Fruit fly (Drosophila melanogaster) whole organism, embryonic: ENCODE results near the gene MtnC.

Experiments
- BEAF-32 ChIP-seq: fragments of 200-800 bp; sonication (Bioruptor generic); optimal IDR thresholded peaks from 3 replicates; lab custom pipeline; 2017; ENCODE audit warnings: missing biosample characterization, missing genetic modification characterization, mild to moderate bottlenecking, moderate library complexity, missing genetic modification reagents
- Bdp1 ChIP-seq: fragments of 200-800 bp; sonication (Bioruptor generic); optimal IDR thresholded peaks from 3 replicates; lab custom pipeline; 2016; ENCODE audit warnings: missing biosample characterization, missing genetic modification characterization
- CG10209 ChIP-seq: fragments of 200-800 bp; sonication (Bioruptor generic); optimal IDR thresholded peaks from 3 replicates; lab custom pipeline; 2017; ENCODE audit warnings: missing biosample characterization, mild to moderate bottlenecking, missing genetic modification characterization, missing genetic modification reagents
- CG10959 ChIP-seq: fragments of 200-800 bp; sonication (Bioruptor generic); IDR thresholded peaks from 2 replicates; pipeline ENCODE4 v1.3.6; 2022; ENCODE audit warnings: missing biosample characterization, missing genetic modification characterization
- CG11504 ChIP-seq: fragments of 200-800 bp; sonication (Bioruptor generic); optimal IDR thresholded peaks from 3 replicates; lab custom pipeline; 2019; ENCODE audit warnings: missing biosample characterization, mild to moderate bottlenecking, missing genetic modification characterization, moderate library complexity
- CG12155 ChIP-seq: fragments of 200-800 bp; sonication (Bioruptor generic); optimal IDR thresholded peaks from 3 replicates; lab custom pipeline; 2016; ENCODE audit warnings: missing biosample characterization, missing genetic modification characterization
- CG12236 ChIP-seq: fragments of 200-800 bp; sonication (Bioruptor generic); optimal IDR thresholded peaks from 2 replicates; lab custom pipeline; 2016; ENCODE audit warnings: missing biosample characterization, missing genetic modification characterization
- CG1647 ChIP-seq: fragments of 200-800 bp; sonication (Bioruptor generic); optimal IDR thresholded peaks from 3 replicates; lab custom pipeline; 2016; ENCODE audit warnings: missing biosample characterization, missing genetic modification characterization
- CG1832 ChIP-seq: fragments of 200-800 bp; sonication (Bioruptor generic); optimal IDR thresholded peaks from 2 replicates; lab custom pipeline; 2017; ENCODE audit warnings: missing biosample characterization, mild to moderate bottlenecking, missing genetic modification characterization, inconsistent platforms
- CG2116 ChIP-seq: fragments of 200-800 bp; sonication (Bioruptor generic); optimal IDR thresholded peaks from 3 replicates; lab custom pipeline; 2018; ENCODE audit warnings: missing biosample characterization, mild to moderate bottlenecking, missing genetic modification characterization
- CG4282 ChIP-seq: fragments of 200-800 bp; sonication (Bioruptor generic); optimal IDR thresholded peaks from 2 replicates; lab custom pipeline; 2016; ENCODE audit warnings: missing biosample characterization, missing genetic modification characterization
- CG6854 ChIP-seq: fragments of 200-800 bp; sonication (Bioruptor generic); optimal IDR thresholded peaks from 3 replicates; lab custom pipeline; 2017; ENCODE audit warnings: missing biosample characterization, mild to moderate bottlenecking, missing genetic modification characterization
- CG7839 ChIP-seq: fragments of 200-800 bp; sonication (Bioruptor generic); optimal IDR thresholded peaks from 3 replicates; lab custom pipeline; 2018; ENCODE audit warnings: missing biosample characterization, mild to moderate bottlenecking, missing genetic modification characterization, moderate library complexity
- CG9817 ChIP-seq: fragments of 200-800 bp; sonication (Bioruptor generic); optimal IDR thresholded peaks from 2 replicates; lab custom pipeline; 2018; ENCODE audit warnings: missing biosample characterization, mild to moderate bottlenecking, missing genetic modification characterization, moderate library complexity
- CG9876 ChIP-seq: fragments of 200-800 bp; sonication (Bioruptor generic); optimal IDR thresholded peaks from 2 replicates; lab custom pipeline; 2016; ENCODE audit warnings: missing biosample characterization, missing genetic modification characterization
- CTCF ChIP-seq: fragments of 200-800 bp; sonication (Bioruptor generic); optimal IDR thresholded peaks from 2 replicates; lab custom pipeline; 2017; ENCODE audit warnings: missing biosample characterization, mild to moderate bottlenecking, missing genetic modification characterization, moderate library complexity
- CrebB ChIP-seq: fragments of 200-800 bp; sonication (Bioruptor generic); optimal IDR thresholded peaks from 3 replicates; lab custom pipeline; 2018; ENCODE audit warnings: missing biosample characterization, mild to moderate bottlenecking, missing genetic modification characterization
- Ets65A ChIP-seq: fragments of 200-800 bp; sonication (Bioruptor generic); peaks from one replicate; lab custom pipeline; 2016; ENCODE audit warnings: missing biosample characterization, missing genetic modification characterization
- Fer1 ChIP-seq: fragments of 200-800 bp; sonication (Bioruptor generic); optimal IDR thresholded peaks from 2 replicates; lab custom pipeline; 2017; ENCODE audit warnings: missing biosample characterization, mild to moderate bottlenecking, missing genetic modification characterization
- Hmx ChIP-seq: fragments of 200-800 bp; sonication (Bioruptor generic); optimal IDR thresholded peaks from 2 replicates; lab custom pipeline; 2016; ENCODE audit warnings: missing biosample characterization, missing genetic modification characterization
- Jarid2 ChIP-seq: fragments of 200-800 bp; sonication (Bioruptor generic); optimal IDR thresholded peaks from 3 replicates; lab custom pipeline; 2017; ENCODE audit warnings: mild to moderate bottlenecking, missing biosample characterization, missing genetic modification reagents, missing genetic modification characterization
- MTF-1 ChIP-seq: fragments of 200-800 bp; sonication (Bioruptor generic); optimal IDR thresholded peaks from 2 replicates; lab custom pipeline; 2018; ENCODE audit warnings: missing biosample characterization, mild to moderate bottlenecking, missing genetic modification characterization, borderline replicate concordance
- Meics ChIP-seq: fragments of 200-800 bp; sonication (Bioruptor generic); optimal IDR thresholded peaks from 2 replicates; lab custom pipeline; 2017; ENCODE audit warnings: missing biosample characterization, mild to moderate bottlenecking, missing genetic modification characterization
- Mes4 ChIP-seq: fragments of 200-800 bp; sonication (Bioruptor generic); optimal IDR thresholded peaks from 2 replicates; lab custom pipeline; 2016; ENCODE audit warnings: missing biosample characterization, missing genetic modification characterization
- Nf-YC ChIP-seq: fragments of 200-800 bp; optimal IDR thresholded peaks from 3 replicates; lab custom pipeline; 2019; ENCODE audit warnings: missing biosample characterization, mild to moderate bottlenecking, missing genetic modification characterization, moderate library complexity
- Oli ChIP-seq: fragments of 200-800 bp; sonication (Bioruptor generic); optimal IDR thresholded peaks from 2 replicates; lab custom pipeline; 2018; ENCODE audit warnings: missing biosample characterization, mild to moderate bottlenecking, missing genetic modification characterization, moderate library complexity
- Pdp1 ChIP-seq, 2 experiments: fragments of 200-800 bp; sonication (Bioruptor generic); optimal IDR thresholded peaks; 3 replicates each; lab custom pipeline; 2016; ENCODE audit warnings: missing biosample characterization in 2 of 2, missing genetic modification characterization in 2 of 2, mild to moderate bottlenecking in 1 of 2, moderate library complexity in 1 of 2
- Ravus ChIP-seq: fragments of 200-800 bp; sonication (Bioruptor generic); IDR thresholded peaks from 2 replicates; pipeline ENCODE4 v1.3.6; 2022; ENCODE audit warnings: missing biosample characterization, missing genetic modification characterization
- abd-A ChIP-seq: fragments of 200-800 bp; sonication (Bioruptor generic); optimal IDR thresholded peaks from 3 replicates; lab custom pipeline; 2019; ENCODE audit warnings: missing biosample characterization, mild to moderate bottlenecking, missing genetic modification characterization, moderate library complexity
- bigmax ChIP-seq: fragments of 200-800 bp; sonication (Bioruptor generic); optimal IDR thresholded peaks from 2 replicates; lab custom pipeline; 2018; ENCODE audit warnings: missing biosample characterization, mild to moderate bottlenecking, missing genetic modification characterization
- cg ChIP-seq: fragments of 200-800 bp; sonication (Bioruptor generic); optimal IDR thresholded peaks from 3 replicates; lab custom pipeline; 2019; ENCODE audit warnings: missing biosample characterization, mild to moderate bottlenecking, missing genetic modification characterization, moderate library complexity
- dan ChIP-seq: fragments of 200-800 bp; sonication (Bioruptor generic); IDR thresholded peaks from 2 replicates; pipeline ENCODE4 v1.3.6; 2022; ENCODE audit warnings: missing biosample characterization, missing genetic modification characterization
- dmrt99B ChIP-seq: fragments of 200-800 bp; sonication (Bioruptor generic); optimal IDR thresholded peaks from 2 replicates; lab custom pipeline; 2018; ENCODE audit warnings: missing biosample characterization, mild to moderate bottlenecking, missing genetic modification characterization, moderate library complexity
- fd102C ChIP-seq: fragments of 200-800 bp; sonication (Bioruptor generic); optimal IDR thresholded peaks from 2 replicates; lab custom pipeline; 2018; ENCODE audit warnings: missing biosample characterization, mild to moderate bottlenecking, missing genetic modification characterization, moderate library complexity
- lab ChIP-seq: fragments of 200-800 bp; sonication (Bioruptor generic); optimal IDR thresholded peaks from 3 replicates; lab custom pipeline; 2017; ENCODE audit warnings: missing biosample characterization, missing genetic modification characterization, mild to moderate bottlenecking, moderate library complexity, missing genetic modification reagents
- lilli ChIP-seq: fragments of 200-800 bp; sonication (Bioruptor generic); optimal IDR thresholded peaks from 3 replicates; lab custom pipeline; 2016; ENCODE audit warnings: missing biosample characterization, missing genetic modification characterization
- luna ChIP-seq: fragments of 200-800 bp; sonication (Bioruptor generic); optimal IDR thresholded peaks from 2 replicates; lab custom pipeline; 2016; ENCODE audit warnings: missing biosample characterization, missing genetic modification characterization
- sens-2 ChIP-seq: fragments of 200-800 bp; sonication (Bioruptor generic); IDR thresholded peaks from 2 replicates; pipeline ENCODE4 v1.3.6; 2022; ENCODE audit warnings: missing biosample characterization, missing genetic modification characterization
- sim ChIP-seq: fragments of 200-800 bp; sonication (Bioruptor generic); IDR thresholded peaks from 2 replicates; pipeline ENCODE4 v1.3.6; 2022; ENCODE audit warnings: missing biosample characterization, missing genetic modification characterization
- sr ChIP-seq: fragments of 200-800 bp; sonication (Bioruptor generic); IDR thresholded peaks from 3 replicates; pipeline ENCODE4 v1.3.6; 2022; ENCODE audit warnings: missing biosample characterization, missing genetic modification characterization
- stc ChIP-seq: fragments of 200-800 bp; sonication (Bioruptor generic); IDR thresholded peaks from 2 replicates; pipeline ENCODE4 v1.3.6; 2022; ENCODE audit warnings: missing biosample characterization, missing genetic modification characterization
- stwl ChIP-seq: fragments of 200-800 bp; sonication (Bioruptor generic); optimal IDR thresholded peaks from 3 replicates; lab custom pipeline; 2018; ENCODE audit warnings: missing biosample characterization, mild to moderate bottlenecking, missing genetic modification characterization, moderate library complexity
- zen ChIP-seq: fragments of 200-800 bp; sonication (Bioruptor generic); optimal IDR thresholded peaks from 3 replicates; lab custom pipeline; 2018; ENCODE audit warnings: missing biosample characterization, mild to moderate bottlenecking, missing genetic modification characterization, moderate library complexity

The MtnC gene

DNA sequence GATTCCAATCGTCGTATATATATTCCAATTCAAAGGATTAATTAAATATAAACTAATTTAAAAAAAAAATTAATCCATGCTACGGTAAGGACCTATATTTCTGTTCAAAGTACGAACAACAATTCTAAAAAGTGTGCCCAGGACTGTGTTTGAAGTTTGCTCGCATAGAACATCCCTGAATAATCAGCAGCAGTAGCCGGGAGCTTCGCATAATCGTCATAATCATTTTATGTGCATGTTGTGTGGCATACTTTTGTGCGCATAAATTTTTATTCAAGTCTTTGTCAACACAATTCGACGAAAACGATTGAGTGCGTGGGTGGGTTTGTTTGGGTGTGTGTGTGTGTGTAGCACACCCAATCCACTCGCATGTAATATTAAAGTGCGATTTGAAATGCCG, 27.4 kb upstream of the MtnC start:
- TF ChIP-seq Meics (GFP tag; lab: Kevin White, UChicago) (peak; percentile 4), abd-A (tag; lab: Kevin White, UChicago) (peak; percentile 47), stwl (peak; percentile 96), cg (GFP tag; lab: Kevin White, UChicago) (peak; percentile 40), Pdp1 (GFP tag; optimal IDR thresholded peaks at IDR 0.05; lab: Kevin White, UChicago) (peak in 1 of 2 experiments; percentile 40), CG11504 (tag; lab: Kevin White, UChicago) (peak; percentile 21), CrebB (tag; lab: Kevin White, UChicago) (no peak), lab (GFP tag; lab: Kevin White, UChicago) (peak; percentile 7), Jarid2 (no peak), CG1832 (GFP tag; lab: Kevin White, UChicago) (no peak), Oli (tag; lab: Kevin White, UChicago) (peak; percentile 0), sr (0 out of 3 replicates have a peak, but pooled peaks have one; percentile 34), CG2116 (GFP tag; lab: Kevin White, UChicago) (peak; percentile 3), CG1647 (no peak)

DNA sequence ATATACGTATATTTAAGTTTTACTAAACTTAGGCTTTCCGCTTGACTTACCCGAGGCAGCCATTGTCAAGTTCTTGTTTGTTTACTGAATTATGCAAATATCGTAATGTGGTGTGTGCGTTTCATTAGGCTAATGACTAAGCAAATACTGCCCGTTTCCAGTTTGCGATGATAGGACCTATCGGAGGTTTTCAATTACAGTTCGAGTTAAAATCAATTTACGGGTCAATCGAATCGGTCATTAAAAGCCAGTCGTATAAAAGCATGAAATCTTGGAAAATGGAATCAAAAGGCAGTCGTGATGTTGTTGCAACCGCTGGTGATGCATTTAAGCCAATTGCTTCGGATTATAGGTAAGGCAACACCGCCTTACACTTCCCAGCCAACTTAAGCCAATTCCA, 21.4 kb upstream of the MtnC start, which contains the start of gene Ir92a:
TSS of gene Ir92a (plus strand) at position 301 of the 400 bp plus-strand sequence.
- no peak for TF ChIP-seq CG12155 (GFP tag; lab: Kevin White, UChicago)
- no peak for TF ChIP-seq CG9876 (GFP tag; lab: Kevin White, UChicago)
- no peak for TF ChIP-seq CG12236 (GFP tag; lab: Kevin White, UChicago)
- TF ChIP-seq Mes4 (GFP tag; lab: Kevin White, UChicago): no peak
- TF ChIP-seq CG9817: no peak
- TF ChIP-seq Nf-YC (tag; lab: Kevin White, UChicago): no peak
- TF ChIP-seq bigmax (GFP tag; lab: Kevin White, UChicago): no peak
- TF ChIP-seq Bdp1 (GFP tag; lab: Kevin White, UChicago): no peak
- TF ChIP-seq sens-2: no peak
- TF ChIP-seq Ets65A (GFP tag; lab: Kevin White, UChicago): no peak
- no peak for TF ChIP-seq sr
- no peak for TF ChIP-seq stc
- no peak for TF ChIP-seq zen (tag; lab: Kevin White, UChicago)
- TF ChIP-seq sim (GFP tag; lab: Robert Waterston, UW): no peak
- no peak for TF ChIP-seq CG4282 (GFP tag; lab: Kevin White, UChicago)
- TF ChIP-seq Ravus (GFP tag; lab: Robert Waterston, UW): no peak
- TF ChIP-seq luna (GFP tag; lab: Kevin White, UChicago): no peak

DNA sequence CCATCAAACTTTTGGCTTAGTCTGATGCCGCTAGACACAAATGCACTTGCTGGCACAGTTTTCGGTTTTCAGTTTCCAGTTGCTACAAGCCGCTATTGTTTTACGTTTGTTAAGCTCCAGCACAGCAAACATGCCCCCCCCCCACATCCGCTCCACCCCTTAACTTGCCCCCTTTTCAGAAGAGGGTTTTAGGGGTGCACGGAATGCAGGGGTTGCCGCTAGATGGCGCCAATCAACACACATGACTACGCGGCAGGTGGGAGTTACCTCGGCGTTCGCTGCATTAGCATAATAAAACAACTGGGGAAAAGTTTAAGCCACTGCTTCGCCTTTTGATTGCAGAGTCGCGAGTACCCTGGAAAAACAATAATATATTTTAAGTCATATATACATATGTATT, 13.2 kb upstream of the MtnC start:
- TF ChIP-seq dan (no peak), Hmx (GFP tag; lab: Kevin White, UChicago) (no peak), dmrt99B (tag; lab: Kevin White, UChicago) (no peak), CTCF (GFP tag; lab: Kevin White, UChicago) (peak; percentile 76), CG10959 (no peak), CG6854 (GFP tag; lab: Kevin White, UChicago) (no peak), BEAF-32 (GFP tag; lab: Kevin White, UChicago) (no peak)

dm6 chr3R:20350278-20350677, 9.8 kb upstream of the MtnC start:
- TF ChIP-seq CG7839 (tag; lab: Kevin White, UChicago) (no peak), CG10209 (GFP tag; lab: Kevin White, UChicago) (no peak), Ets65A (GFP tag; lab: Kevin White, UChicago) (peak; percentile 92), MTF-1 (no peak), lilli (GFP tag; lab: Kevin White, UChicago) (no peak), Fer1 (GFP tag; lab: Kevin White, UChicago) (no peak), fd102C (GFP tag; lab: Kevin White, UChicago) (no peak)
